Fruit fly (Drosophila melanogaster) whole organism, prepupa: ENCODE measurements around the gene Ipp.

ENCODE experiments used
- Blimp-1 ChIP-seq: fragments of 200-800 bp; sonication (Bioruptor generic); optimal IDR thresholded peaks from 3 replicates; lab custom pipeline; 2017; ENCODE audit warnings: missing biosample characterization, missing genetic modification characterization, mild to moderate bottlenecking, moderate library complexity, missing genetic modification reagents
- CG10631 ChIP-seq: fragments of 200-800 bp; sonication (Bioruptor generic); optimal IDR thresholded peaks from 2 replicates; lab custom pipeline; 2016; ENCODE audit warnings: missing biosample characterization, missing genetic modification characterization
- CG10669 ChIP-seq: fragments of 200-800 bp; sonication (Bioruptor generic); optimal IDR thresholded peaks from 3 replicates; lab custom pipeline; 2018; ENCODE audit warnings: missing biosample characterization, mild to moderate bottlenecking, missing genetic modification characterization, moderate library complexity
- CG11294 ChIP-seq: fragments of 200-800 bp; sonication (Bioruptor generic); IDR thresholded peaks from 2 replicates; pipeline ENCODE4 v1.3.6; 2022; ENCODE audit warnings: missing biosample characterization, missing genetic modification characterization
- CG11762 ChIP-seq: fragments of 200-800 bp; sonication (Bioruptor generic); optimal IDR thresholded peaks from 3 replicates; lab custom pipeline; 2016; ENCODE audit warnings: missing biosample characterization, missing genetic modification characterization; ENCODE audit not compliant: insufficient read depth
- CG15336 ChIP-seq: fragments of 200-800 bp; sonication (Bioruptor generic); IDR thresholded peaks from 2 replicates; pipeline ENCODE4 v1.3.6; 2022; ENCODE audit warnings: missing biosample characterization, missing genetic modification characterization
- CG1621 ChIP-seq: fragments of 200-800 bp; sonication (Bioruptor generic); optimal IDR thresholded peaks from 3 replicates; lab custom pipeline; 2018; ENCODE audit warnings: missing biosample characterization, mild to moderate bottlenecking, missing genetic modification characterization
- CG16779 ChIP-seq: fragments of 200-800 bp; sonication (Bioruptor generic); optimal IDR thresholded peaks from 3 replicates; lab custom pipeline; 2017; ENCODE audit warnings: missing biosample characterization, mild to moderate bottlenecking, missing genetic modification characterization
- CG3032 ChIP-seq: fragments of 200-800 bp; optimal IDR thresholded peaks from 2 replicates; lab custom pipeline; 2019; ENCODE audit warnings: missing biosample characterization, mild to moderate bottlenecking, missing genetic modification characterization, moderate library complexity
- CG31627 ChIP-seq: fragments of 200-800 bp; sonication (Bioruptor generic); optimal IDR thresholded peaks from 3 replicates; lab custom pipeline; 2016; ENCODE audit warnings: missing biosample characterization, missing genetic modification characterization
- CG32006 ChIP-seq: fragments of 200-800 bp; sonication (Bioruptor generic); optimal IDR thresholded peaks from 3 replicates; lab custom pipeline; 2017; ENCODE audit warnings: missing biosample characterization, mild to moderate bottlenecking, missing genetic modification characterization
- CG3919 ChIP-seq: fragments of 200-800 bp; sonication (Bioruptor generic); optimal IDR thresholded peaks from 3 replicates; lab custom pipeline; 2016; ENCODE audit warnings: missing biosample characterization, missing genetic modification characterization
- CG4318 ChIP-seq: fragments of 200-800 bp; sonication (Bioruptor generic); optimal IDR thresholded peaks from 3 replicates; lab custom pipeline; 2017; ENCODE audit warnings: missing biosample characterization, mild to moderate bottlenecking, missing genetic modification characterization
- CG6163 ChIP-seq: fragments of 200-800 bp; sonication (Bioruptor generic); IDR thresholded peaks from 3 replicates; pipeline ENCODE4 v1.3.6; 2022; ENCODE audit warnings: missing biosample characterization, missing genetic modification characterization
- CG6276 ChIP-seq: fragments of 200-800 bp; sonication (Bioruptor generic); optimal IDR thresholded peaks from 2 replicates; lab custom pipeline; 2017; ENCODE audit warnings: missing biosample characterization, mild to moderate bottlenecking, missing genetic modification characterization
- CG6792 ChIP-seq: fragments of 200-800 bp; sonication (Bioruptor generic); optimal IDR thresholded peaks from 3 replicates; lab custom pipeline; 2016; ENCODE audit warnings: missing biosample characterization, missing genetic modification characterization
- CG6854 ChIP-seq: fragments of 200-800 bp; sonication (Bioruptor generic); optimal IDR thresholded peaks from 2 replicates; lab custom pipeline; 2017; ENCODE audit warnings: missing biosample characterization, mild to moderate bottlenecking, missing genetic modification characterization
- CG7368 ChIP-seq: fragments of 200-800 bp; sonication (Bioruptor generic); optimal IDR thresholded peaks from 3 replicates; lab custom pipeline; 2016; ENCODE audit warnings: missing biosample characterization, missing genetic modification characterization
- CG8119 ChIP-seq: fragments of 200-800 bp; sonication (Bioruptor generic); IDR thresholded peaks from 3 replicates; pipeline ENCODE4 v1.3.6; 2022; ENCODE audit warnings: missing biosample characterization, missing genetic modification characterization
- CG8319 ChIP-seq: fragments of 200-800 bp; sonication (Bioruptor generic); optimal IDR thresholded peaks from 3 replicates; lab custom pipeline; 2016; ENCODE audit warnings: missing biosample characterization, missing genetic modification characterization
- CG9139 ChIP-seq: fragments of 200-800 bp; sonication (Bioruptor generic); optimal IDR thresholded peaks from 3 replicates; lab custom pipeline; 2017; ENCODE audit warnings: missing biosample characterization, mild to moderate bottlenecking, missing genetic modification characterization
- Eip75B ChIP-seq: fragments of 200-800 bp; sonication (Bioruptor generic); optimal IDR thresholded peaks from 3 replicates; lab custom pipeline; 2016; ENCODE audit warnings: missing biosample characterization, missing genetic modification characterization
- Eip78C ChIP-seq: fragments of 200-800 bp; sonication (Bioruptor generic); peaks from one replicate; lab custom pipeline; 2016; ENCODE audit warnings: missing biosample characterization, missing genetic modification characterization
- Eip93F ChIP-seq: fragments of 200-800 bp; sonication (Bioruptor generic); optimal IDR thresholded peaks from 2 replicates; lab custom pipeline; 2016; ENCODE audit warnings: missing biosample characterization, mild to moderate bottlenecking, missing genetic modification characterization
- Ets21C ChIP-seq: fragments of 200-800 bp; sonication (Bioruptor generic); optimal IDR thresholded peaks from 3 replicates; lab custom pipeline; 2016; ENCODE audit warnings: missing biosample characterization, missing genetic modification characterization
- Gug ChIP-seq: fragments of 200-800 bp; sonication (Bioruptor generic); IDR thresholded peaks from 2 replicates; pipeline ENCODE4 v1.3.6; 2022; ENCODE audit warnings: missing biosample characterization, missing genetic modification characterization
- Hr38 ChIP-seq: sonication (Bioruptor generic); optimal IDR thresholded peaks from 2 replicates; lab custom pipeline; 2016; ENCODE audit warnings: missing biosample characterization, missing genetic modification characterization
- Hr39 ChIP-seq: fragments of 200-800 bp; sonication (Bioruptor generic); optimal IDR thresholded peaks from 2 replicates; lab custom pipeline; 2016; ENCODE audit warnings: missing biosample characterization, missing genetic modification characterization
- Hr4 ChIP-seq: fragments of 200-800 bp; sonication (Bioruptor generic); optimal IDR thresholded peaks from 3 replicates; lab custom pipeline; 2016; ENCODE audit warnings: missing biosample characterization, missing genetic modification characterization
- Lpt ChIP-seq: fragments of 200-800 bp; sonication (Bioruptor generic); optimal IDR thresholded peaks from 3 replicates; lab custom pipeline; 2016; ENCODE audit warnings: missing biosample characterization, missing genetic modification characterization
- Met ChIP-seq: fragments of 200-800 bp; sonication (Bioruptor generic); optimal IDR thresholded peaks from 3 replicates; lab custom pipeline; 2016; ENCODE audit warnings: missing biosample characterization, missing genetic modification characterization
- OdsH ChIP-seq: fragments of 200-800 bp; sonication (Bioruptor generic); optimal IDR thresholded peaks from 3 replicates; lab custom pipeline; 2016; ENCODE audit warnings: missing biosample characterization, missing genetic modification characterization
- Smox ChIP-seq: fragments of 200-800 bp; sonication (Bioruptor generic); optimal IDR thresholded peaks from 3 replicates; lab custom pipeline; 2016; ENCODE audit warnings: missing biosample characterization, missing genetic modification characterization
- Sox102F ChIP-seq: fragments of 200-800 bp; sonication (Bioruptor generic); optimal IDR thresholded peaks from 2 replicates; lab custom pipeline; 2016; ENCODE audit warnings: missing biosample characterization, mild to moderate bottlenecking, missing genetic modification characterization
- Sox15 ChIP-seq: fragments of 200-800 bp; sonication (Bioruptor generic); optimal IDR thresholded peaks from 3 replicates; lab custom pipeline; 2016; ENCODE audit warnings: missing biosample characterization, missing genetic modification characterization
- achi ChIP-seq: fragments of 200-800 bp; sonication (Bioruptor generic); optimal IDR thresholded peaks from 3 replicates; lab custom pipeline; 2016; ENCODE audit warnings: missing biosample characterization, missing genetic modification characterization
- acj6 ChIP-seq: fragments of 200-800 bp; sonication (Bioruptor generic); optimal IDR thresholded peaks from 3 replicates; lab custom pipeline; 2016; ENCODE audit warnings: missing biosample characterization, missing genetic modification characterization
- cyc ChIP-seq: fragments of 200-800 bp; sonication (Bioruptor generic); optimal IDR thresholded peaks from 3 replicates; lab custom pipeline; 2016; ENCODE audit warnings: missing biosample characterization, missing genetic modification characterization
- dac ChIP-seq: fragments of 200-800 bp; sonication (Bioruptor generic); optimal IDR thresholded peaks from 2 replicates; lab custom pipeline; 2017; ENCODE audit warnings: missing biosample characterization, mild to moderate bottlenecking, missing genetic modification characterization
- dsx ChIP-seq: fragments of 200-800 bp; optimal IDR thresholded peaks from 3 replicates; lab custom pipeline; 2019; ENCODE audit warnings: missing biosample characterization, mild to moderate bottlenecking, missing genetic modification characterization, moderate library complexity; ENCODE audit not compliant: poor library complexity, severe bottlenecking
- eg ChIP-seq: fragments of 200-800 bp; sonication (Bioruptor generic); IDR thresholded peaks from 3 replicates; pipeline ENCODE4 v1.3.6; 2022; ENCODE audit warnings: missing biosample characterization, missing genetic modification characterization
- esn ChIP-seq: fragments of 200-800 bp; sonication (Bioruptor generic); optimal IDR thresholded peaks from 2 replicates; lab custom pipeline; 2016; ENCODE audit warnings: missing biosample characterization, mild to moderate bottlenecking, missing genetic modification characterization, moderate library complexity
- fd59A ChIP-seq: fragments of 200-800 bp; sonication (Bioruptor generic); optimal IDR thresholded peaks from 2 replicates; lab custom pipeline; 2017; ENCODE audit warnings: missing biosample characterization, mild to moderate bottlenecking, missing genetic modification characterization, missing genetic modification reagents
- fd85E ChIP-seq: fragments of 200-800 bp; sonication (Bioruptor generic); optimal IDR thresholded peaks from 3 replicates; lab custom pipeline; 2016; ENCODE audit warnings: missing biosample characterization, missing genetic modification characterization
- fkh ChIP-seq: fragments of 200-800 bp; sonication (Bioruptor generic); optimal IDR thresholded peaks from 3 replicates; lab custom pipeline; 2017; ENCODE audit warnings: missing biosample characterization, mild to moderate bottlenecking, missing genetic modification characterization, moderate library complexity
- net ChIP-seq: fragments of 200-800 bp; sonication (Bioruptor generic); optimal IDR thresholded peaks from 3 replicates; lab custom pipeline; 2016; ENCODE audit warnings: missing biosample characterization, missing genetic modification characterization
- salr ChIP-seq, 2 experiments: fragments of 200-800 bp; sonication (Bioruptor generic); optimal IDR thresholded peaks; 3 replicates each; lab custom pipeline; 2016 to 2018; ENCODE audit warnings: missing biosample characterization in 2 of 2, missing genetic modification characterization in 2 of 2, mild to moderate bottlenecking in 1 of 2
- spab ChIP-seq: fragments of 200-800 bp; sonication (Bioruptor generic); optimal IDR thresholded peaks from 2 replicates; lab custom pipeline; 2017; ENCODE audit warnings: missing biosample characterization, mild to moderate bottlenecking, missing genetic modification characterization, missing genetic modification reagents
- topi ChIP-seq: fragments of 200-800 bp; sonication (Bioruptor generic); optimal IDR thresholded peaks from 3 replicates; lab custom pipeline; 2016; ENCODE audit warnings: missing biosample characterization, missing genetic modification characterization
- vri ChIP-seq: fragments of 200-800 bp; sonication (Bioruptor generic); optimal IDR thresholded peaks from 3 replicates; lab custom pipeline; 2016; ENCODE audit warnings: missing biosample characterization, mild to moderate bottlenecking, missing genetic modification characterization

Ipp gene

DNA sequence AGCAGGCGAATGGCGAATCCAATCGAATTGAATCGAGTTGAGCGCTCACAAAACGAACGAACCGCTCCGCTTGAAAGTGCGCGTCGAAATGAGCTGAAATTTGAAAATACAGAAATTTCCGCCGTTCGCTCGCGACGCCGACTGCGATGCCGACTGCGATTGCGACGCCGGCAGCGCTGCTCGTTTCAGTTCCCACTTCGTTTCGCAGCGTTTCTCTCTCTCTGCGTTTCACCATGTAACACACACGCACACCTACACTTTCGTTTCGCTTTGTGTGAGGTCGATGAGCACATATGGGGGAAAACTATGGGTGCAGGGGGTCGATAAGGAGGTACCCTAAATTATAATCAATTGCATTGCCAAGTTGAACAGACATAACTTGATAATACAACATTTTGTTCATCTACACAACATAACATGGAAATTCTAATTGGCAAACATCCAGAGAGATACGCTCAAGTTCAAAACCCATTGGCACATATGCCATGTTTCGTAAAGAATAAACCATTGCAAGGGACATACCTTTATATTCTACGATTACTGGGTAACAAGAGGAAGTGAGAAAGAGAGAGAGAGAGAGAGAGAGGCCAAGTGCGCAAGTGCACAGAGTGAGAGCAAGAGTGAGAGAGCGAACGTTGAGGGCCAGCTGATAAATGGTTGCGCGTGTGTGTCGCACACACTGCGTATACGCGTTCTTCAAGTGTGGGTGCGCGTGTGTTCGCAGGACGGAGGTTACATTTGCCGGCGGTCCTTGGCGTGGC, 24.9 kb downstream of the Ipp start:
- TF ChIP-seq CG16779 (tag; lab: Kevin White, UChicago), result peak; percentile 92
- TF ChIP-seq CG6163 (GFP tag; lab: Robert Waterston, UW), result peak; percentile 92
- peak; percentile 93 for TF ChIP-seq CG3032 (tag; lab: Kevin White, UChicago)
- peak; percentile 98 for TF ChIP-seq esn (GFP tag; lab: Kevin White, UChicago)
- TF ChIP-seq CG8119 (GFP tag; lab: Robert Waterston, UW), result peak; percentile 95
- peak; percentile 88 for TF ChIP-seq CG11294 (GFP tag; lab: Robert Waterston, UW)
- TF ChIP-seq CG3919 (GFP tag; lab: Kevin White, UChicago), result peak; percentile 97
- peak; percentile 91 for TF ChIP-seq dsx
- TF ChIP-seq CG11762 (GFP tag; lab: Kevin White, UChicago), result peak; percentile 86
- peak; percentile 85 for TF ChIP-seq CG6276 (GFP tag; lab: Kevin White, UChicago)
- peak; percentile 96 for TF ChIP-seq CG32006 (GFP tag; lab: Kevin White, UChicago)
- TF ChIP-seq CG15336 (GFP tag; lab: Robert Waterston, UW), result peak; percentile 94
- TF ChIP-seq eg (GFP tag; lab: Robert Waterston, UW), result peak; percentile 86
- peak; percentile 90 for TF ChIP-seq CG6854 (GFP tag; lab: Kevin White, UChicago)
- peak; percentile 95 for TF ChIP-seq Ets21C (GFP tag; lab: Kevin White, UChicago)
- TF ChIP-seq fd85E (GFP tag; lab: Kevin White, UChicago), result peak; percentile 93
- TF ChIP-seq achi (GFP tag; lab: Kevin White, UChicago), result peak; percentile 95
- TF ChIP-seq CG10631, result peak; percentile 95
- peak; percentile 99 for TF ChIP-seq Eip78C (GFP tag; lab: Kevin White, UChicago)
- TF ChIP-seq Hr38 (GFP tag; lab: Kevin White, UChicago), result peak; percentile 69
- peak; percentile 90 for TF ChIP-seq CG4318
- peak; percentile 89 for TF ChIP-seq dac (GFP tag; lab: Kevin White, UChicago)
- TF ChIP-seq CG9139 (GFP tag; lab: Kevin White, UChicago), result peak; percentile 85
- TF ChIP-seq salr (GFP tag; optimal IDR thresholded peaks at IDR 0.05; lab: Kevin White, UChicago), result peak; percentile 91 to 96
- peak; percentile 89 for TF ChIP-seq fd59A (GFP tag; lab: Kevin White, UChicago)
- peak; percentile 90 for TF ChIP-seq spab (GFP tag; lab: Kevin White, UChicago)
- TF ChIP-seq CG6792 (GFP tag; lab: Kevin White, UChicago), result peak; percentile 97
- TF ChIP-seq fkh, result peak; percentile 87
- peak; percentile 95 for TF ChIP-seq Hr4 (GFP tag; lab: Kevin White, UChicago)
- peak; percentile 92 for TF ChIP-seq CG8319 (GFP tag; lab: Kevin White, UChicago)
- peak; percentile 90 for TF ChIP-seq Gug (GFP tag; lab: Robert Waterston, UW)
- peak; percentile 97 for TF ChIP-seq cyc (GFP tag; lab: Kevin White, UChicago)
- TF ChIP-seq OdsH (GFP tag; lab: Kevin White, UChicago), result peak; percentile 96
- peak; percentile 95 for TF ChIP-seq Smox (GFP tag; lab: Kevin White, UChicago)
- peak; percentile 97 for TF ChIP-seq topi (GFP tag; lab: Kevin White, UChicago)
- TF ChIP-seq Eip93F (GFP tag; lab: Kevin White, UChicago), result peak; percentile 73
- TF ChIP-seq Met (GFP tag; lab: Kevin White, UChicago), result peak; percentile 96
- peak; percentile 98 for TF ChIP-seq Sox102F (GFP tag; lab: Kevin White, UChicago)
- peak; percentile 95 for TF ChIP-seq Sox15
- peak; percentile 98 for TF ChIP-seq CG31627
- TF ChIP-seq CG1621 (tag; lab: Kevin White, UChicago), result peak; percentile 91
- peak; percentile 97 for TF ChIP-seq vri (GFP tag; lab: Kevin White, UChicago)
- peak; percentile 96 for TF ChIP-seq net (GFP tag; lab: Kevin White, UChicago)
- TF ChIP-seq Hr39, result peak; percentile 97
- TF ChIP-seq Eip75B (GFP tag; lab: Kevin White, UChicago), result peak; percentile 97
- peak; percentile 91 for TF ChIP-seq Blimp-1 (GFP tag; lab: Kevin White, UChicago)
- peak; percentile 95 for TF ChIP-seq Lpt (GFP tag; lab: Kevin White, UChicago)
- peak; percentile 96 for TF ChIP-seq CG10669 (GFP tag; lab: Kevin White, UChicago)
- TF ChIP-seq CG7368, result peak; percentile 97
- TF ChIP-seq acj6 (GFP tag; lab: Kevin White, UChicago), result peak; percentile 97
